Fruit fly (Drosophila melanogaster): ENCODE results near the gene Cln3.

The Cln3 gene

DNA sequence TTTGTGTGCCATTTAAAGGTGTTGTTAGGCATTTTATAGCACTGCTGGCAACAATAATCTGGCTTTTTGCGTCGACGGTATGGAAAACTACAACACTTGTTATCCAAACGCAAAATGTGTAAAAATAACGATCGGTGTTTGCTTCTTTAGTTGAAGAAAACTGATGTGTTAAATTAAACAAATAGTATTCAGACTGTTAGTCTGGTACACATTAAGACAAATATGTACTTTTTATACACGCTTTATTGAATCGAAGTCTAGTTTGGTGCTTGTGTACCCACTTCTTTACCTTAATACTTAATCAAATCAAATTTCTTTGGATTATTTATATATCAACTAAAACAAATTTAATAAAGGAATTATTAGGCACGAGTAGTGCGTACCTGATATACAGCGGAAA lies 22.4 kb downstream of the Cln3 start (continued):
- TF ChIP-seq tll (GFP tag; optimal IDR thresholded peaks at IDR 0.05) = no peak
- peak; percentile 67 for TF ChIP-seq Dek (tag; optimal IDR thresholded peaks at IDR 0.05)
- no peak for TF ChIP-seq Kr (GFP tag; optimal IDR thresholded peaks at IDR 0.05)
- no peak for TF ChIP-seq CG14014 (GFP tag; IDR thresholded peaks at IDR 0.05)
- no peak for TF ChIP-seq CG2712 (tag; optimal IDR thresholded peaks at IDR 0.05)
- TF ChIP-seq bigmax (GFP tag; optimal IDR thresholded peaks at IDR 0.05) = no peak
- TF ChIP-seq CG15479 (GFP tag; optimal IDR thresholded peaks at IDR 0.05) = no peak
- TF ChIP-seq lola (GFP tag; optimal IDR thresholded peaks at IDR 0.05) = no peak
- TF ChIP-seq Hr51 (GFP tag; optimal IDR thresholded peaks at IDR 0.05) = no peak
- TF ChIP-seq Rfx (GFP tag; IDR thresholded peaks at IDR 0.05) = no peak
- TF ChIP-seq Mrtf (GFP tag; IDR thresholded peaks at IDR 0.05) = no peak
- no peak for TF ChIP-seq CG8478 (optimal IDR thresholded peaks at IDR 0.05)
- TF ChIP-seq Ada2b (GFP tag; IDR thresholded peaks at IDR 0.05) = no peak
- no peak for TF ChIP-seq en (GFP tag; optimal IDR thresholded peaks at IDR 0.05)
- peak; percentile 91 for TF ChIP-seq CG18599 (GFP tag; optimal IDR thresholded peaks at IDR 0.05)
- no peak for TF ChIP-seq repo (GFP tag; optimal IDR thresholded peaks at IDR 0.05)
- TF ChIP-seq Hsf (GFP tag; optimal IDR thresholded peaks at IDR 0.05) = no peak
- no peak for TF ChIP-seq sc (optimal IDR thresholded peaks at IDR 0.05)
- no peak for TF ChIP-seq sc (GFP tag; optimal IDR thresholded peaks at IDR 0.05)
- TF ChIP-seq CG12104 (GFP tag; optimal IDR thresholded peaks at IDR 0.05) = peak; percentile 45
- TF ChIP-seq CG5180 (GFP tag; optimal IDR thresholded peaks at IDR 0.05) = no peak
- no peak for TF ChIP-seq CG4424 (GFP tag; optimal IDR thresholded peaks at IDR 0.05)
- no peak for TF ChIP-seq CG14965 (GFP tag; optimal IDR thresholded peaks at IDR 0.05; ENCODE audit: borderline replicate concordance)
- TF ChIP-seq Dip3 (GFP tag; optimal IDR thresholded peaks at IDR 0.05) = no peak
- peak; percentile 70 for TF ChIP-seq HHEX (GFP tag; optimal IDR thresholded peaks at IDR 0.05)
- no peak for TF ChIP-seq br (optimal IDR thresholded peaks at IDR 0.05)
- TF ChIP-seq nau (GFP tag; optimal IDR thresholded peaks at IDR 0.05) = no peak
- TF ChIP-seq CG9215 (GFP tag; IDR thresholded peaks at IDR 0.05) = no peak
- peak; percentile 40 for TF ChIP-seq CG1233 (GFP tag; optimal IDR thresholded peaks at IDR 0.05)
- TF ChIP-seq CG3838 (GFP tag; optimal IDR thresholded peaks at IDR 0.05) = no peak
- no peak for TF ChIP-seq Deaf1 (tag; optimal IDR thresholded peaks at IDR 0.05)
- no peak for TF ChIP-seq Mes4 (GFP tag; optimal IDR thresholded peaks at IDR 0.05)
- no peak for TF ChIP-seq grn (GFP tag; optimal IDR thresholded peaks at IDR 0.05)
- TF ChIP-seq vfl (GFP tag; optimal IDR thresholded peaks at IDR 0.05) = no peak
- TF ChIP-seq fru (optimal IDR thresholded peaks at IDR 0.05) = no peak
- TF ChIP-seq cwo (GFP tag; optimal IDR thresholded peaks at IDR 0.05) = peak; percentile 64
- no peak for TF ChIP-seq CG15073 (GFP tag; optimal IDR thresholded peaks at IDR 0.05)
- no peak for TF ChIP-seq Max (GFP tag; optimal IDR thresholded peaks at IDR 0.05)
- no peak for TF ChIP-seq p53 (GFP tag; optimal IDR thresholded peaks at IDR 0.05)
- no peak for TF ChIP-seq CG16815 (GFP tag; optimal IDR thresholded peaks at IDR 0.05)

DNA sequence AAGACGTTTGTCGTGTGGAACGTTAAGA lies 22.6 kb downstream of the Cln3 start, which contains the start of gene CG42815:
TSS of gene CG42815 (minus strand) at position 20 of the 28 bp plus-strand sequence.
- TF ChIP-seq CG9797 (GFP tag; optimal IDR thresholded peaks at IDR 0.05) (no peak), ken (GFP tag; IDR thresholded peaks at IDR 0.05) (no peak), tio (GFP tag; optimal IDR thresholded peaks at IDR 0.05) (no peak), CG6272 (GFP tag; IDR thresholded peaks at IDR 0.05) (no peak), CG13296 (GFP tag; optimal IDR thresholded peaks at IDR 0.05) (no peak), Spps (tag; optimal IDR thresholded peaks at IDR 0.05) (no peak), B-H2 (GFP tag; optimal IDR thresholded peaks at IDR 0.05) (no peak), CG7987 (GFP tag; optimal IDR thresholded peaks at IDR 0.05) (no peak), Sox102F (GFP tag; optimal IDR thresholded peaks at IDR 0.05) (no peak), CG4404 (GFP tag; IDR thresholded peaks at IDR 0.05) (no peak), stc (GFP tag; IDR thresholded peaks at IDR 0.05) (no peak), pita (GFP tag; optimal IDR thresholded peaks at IDR 0.05) (no peak)

Measured in whole organism, embryonic.